Worm (Caenorhabditis elegans): ENCODE data around the gene Y53G8AL.1.

ce11 chrIII:3241361-3241760, 8.5 kb downstream of the Y53G8AL.1 start:
- TF ChIP-seq flh-1 (GFP tag; optimal IDR thresholded peaks at IDR 0.05) (no peak), mep-1 (tag; optimal IDR thresholded peaks at IDR 0.05) (no peak), blmp-1 (tag; optimal IDR thresholded peaks at IDR 0.05) (no peak), unc-120 (tag; optimal IDR thresholded peaks at IDR 0.05; ENCODE audit: poor library complexity, severe bottlenecking) (no peak), ceh-43 (GFP tag; optimal IDR thresholded peaks at IDR 0.05) (no peak), elt-1 (tag; optimal IDR thresholded peaks at IDR 0.05; ENCODE audit: borderline replicate concordance, insufficient read depth) (no peak), M03D4.4 (tag; optimal IDR thresholded peaks at IDR 0.05) (no peak), ces-1 (GFP tag; optimal IDR thresholded peaks at IDR 0.05) (no peak), pha-4 (tag; optimal IDR thresholded peaks at IDR 0.05) (no peak)
